Fruit fly (Drosophila melanogaster) whole organism, embryonic: ENCODE measurements around the gene CG32720.
A peak's percentile ranks its signal among the peaks of the same experiment; 100 is the strongest.

ENCODE experiments used
- Atf-2 ChIP-seq: fragments of 200-800 bp; sonication (Bioruptor generic); optimal IDR thresholded peaks from 2 replicates; lab custom pipeline; 2016; ENCODE audit warnings: missing biosample characterization, missing genetic modification characterization
- C15 ChIP-seq: fragments of 200-800 bp; sonication (Bioruptor generic); IDR thresholded peaks from 3 replicates; pipeline ENCODE4 v1.3.6; 2022; ENCODE audit warnings: missing biosample characterization, missing genetic modification characterization
- CG10959 ChIP-seq: fragments of 200-800 bp; sonication (Bioruptor generic); IDR thresholded peaks from 2 replicates; pipeline ENCODE4 v1.3.6; 2022; ENCODE audit warnings: missing biosample characterization, missing genetic modification characterization
- CG11085 ChIP-seq: fragments of 200-800 bp; sonication (Bioruptor generic); IDR thresholded peaks from 2 replicates; pipeline ENCODE4 v1.3.6; 2022; ENCODE audit warnings: missing biosample characterization, missing genetic modification characterization
- CG12104 ChIP-seq: fragments of 200-800 bp; sonication (Bioruptor generic); optimal IDR thresholded peaks from 3 replicates; lab custom pipeline; 2016; ENCODE audit warnings: missing biosample characterization, missing genetic modification characterization
- CG14441 ChIP-seq: fragments of 200-800 bp; sonication (Bioruptor generic); IDR thresholded peaks from 2 replicates; pipeline ENCODE4 v1.3.6; 2022; ENCODE audit warnings: missing biosample characterization, missing genetic modification characterization
- CG17612 ChIP-seq: fragments of 200-800 bp; sonication (Bioruptor generic); IDR thresholded peaks from 2 replicates; pipeline ENCODE4 v1.3.6; 2022; ENCODE audit warnings: missing biosample characterization, missing genetic modification characterization
- CG1832 ChIP-seq: fragments of 200-800 bp; sonication (Bioruptor generic); optimal IDR thresholded peaks from 2 replicates; lab custom pipeline; 2017; ENCODE audit warnings: missing biosample characterization, mild to moderate bottlenecking, missing genetic modification characterization, inconsistent platforms
- CG18476 ChIP-seq: fragments of 200-800 bp; sonication (Bioruptor generic); optimal IDR thresholded peaks from 2 replicates; lab custom pipeline; 2016; ENCODE audit warnings: missing biosample characterization, mild to moderate bottlenecking, missing genetic modification characterization
- CG2202 ChIP-seq: fragments of 200-800 bp; sonication (Bioruptor generic); optimal IDR thresholded peaks from 2 replicates; lab custom pipeline; 2018; ENCODE audit warnings: missing biosample characterization, mild to moderate bottlenecking, missing genetic modification characterization
- CG31365 ChIP-seq: fragments of 200-800 bp; sonication (Bioruptor generic); optimal IDR thresholded peaks from 2 replicates; lab custom pipeline; 2018; ENCODE audit warnings: missing biosample characterization, mild to moderate bottlenecking, missing genetic modification characterization
- CG3163 ChIP-seq: fragments of 200-800 bp; sonication (Bioruptor generic); optimal IDR thresholded peaks from 3 replicates; lab custom pipeline; 2016; ENCODE audit warnings: missing biosample characterization, missing genetic modification characterization
- CG34422 ChIP-seq: fragments of 200-800 bp; sonication (Bioruptor generic); IDR thresholded peaks from 3 replicates; pipeline ENCODE4 v1.3.6; 2022; ENCODE audit warnings: missing biosample characterization, missing genetic modification characterization
- CG4854 ChIP-seq: fragments of 200-800 bp; sonication (Bioruptor generic); optimal IDR thresholded peaks from 2 replicates; lab custom pipeline; 2016; ENCODE audit warnings: missing biosample characterization, missing genetic modification characterization, inconsistent platforms
- CG7271 ChIP-seq: fragments of 200-800 bp; sonication (Bioruptor generic); optimal IDR thresholded peaks from 2 replicates; lab custom pipeline; 2018; ENCODE audit warnings: missing biosample characterization, mild to moderate bottlenecking, missing genetic modification characterization, moderate library complexity
- CG7357 ChIP-seq: fragments of 200-800 bp; sonication (Bioruptor generic); IDR thresholded peaks from 3 replicates; pipeline ENCODE4 v1.3.6; 2022; ENCODE audit warnings: missing biosample characterization, missing genetic modification characterization
- CG9797 ChIP-seq: fragments of 200-800 bp; sonication (Bioruptor generic); optimal IDR thresholded peaks from 3 replicates; lab custom pipeline; 2018; ENCODE audit warnings: missing biosample characterization, mild to moderate bottlenecking, missing genetic modification characterization
- CTCF ChIP-seq: fragments of 200-800 bp; sonication (Bioruptor generic); optimal IDR thresholded peaks from 2 replicates; lab custom pipeline; 2017; ENCODE audit warnings: missing biosample characterization, mild to moderate bottlenecking, missing genetic modification characterization, moderate library complexity
- D ChIP-seq, 2 experiments: fragments of 200-800 bp in 1 of 2; fragments of >200 bp in 1 of 2; sonication (Bioruptor generic) in 1 of 2; optimal IDR thresholded peaks; 2 replicates in 1 of 2; 3 replicates in 1 of 2; lab custom pipeline; 2017; ENCODE audit warnings: mild to moderate bottlenecking in 1 of 2, missing biosample characterization in 1 of 2, missing genetic modification characterization in 1 of 2, missing genetic modification reagents in 1 of 2
- Fer2 ChIP-seq: fragments of 200-800 bp; sonication (Bioruptor generic); optimal IDR thresholded peaks from 2 replicates; lab custom pipeline; 2018; ENCODE audit warnings: missing biosample characterization, mild to moderate bottlenecking, missing genetic modification characterization, moderate library complexity
- Hmx ChIP-seq: fragments of 200-800 bp; sonication (Bioruptor generic); optimal IDR thresholded peaks from 2 replicates; lab custom pipeline; 2016; ENCODE audit warnings: missing biosample characterization, missing genetic modification characterization
- Hr78 ChIP-seq, 2 experiments: fragments of 200-800 bp in 1 of 2; fragments of >200 bp in 1 of 2; sonication (Bioruptor generic) in 1 of 2; optimal IDR thresholded peaks; 2 replicates each; lab custom pipeline; 2017 to 2019; ENCODE audit warnings: missing biosample characterization in 2 of 2, missing genetic modification characterization in 2 of 2, mild to moderate bottlenecking in 1 of 2, moderate library complexity in 1 of 2
- Nf-YC ChIP-seq: fragments of 200-800 bp; optimal IDR thresholded peaks from 3 replicates; lab custom pipeline; 2019; ENCODE audit warnings: missing biosample characterization, mild to moderate bottlenecking, missing genetic modification characterization, moderate library complexity
- Oaz ChIP-seq: fragments of 200-800 bp; sonication (Bioruptor generic); IDR thresholded peaks from 2 replicates; pipeline ENCODE4 v1.3.6; 2022; ENCODE audit warnings: missing biosample characterization, missing genetic modification characterization
- Optix ChIP-seq: fragments of 200-800 bp; sonication (Bioruptor generic); IDR thresholded peaks from 3 replicates; pipeline ENCODE4 v1.3.6; 2022; ENCODE audit warnings: missing biosample characterization, missing genetic modification characterization
- PHDP ChIP-seq: fragments of 200-800 bp; sonication (Bioruptor generic); optimal IDR thresholded peaks from 3 replicates; lab custom pipeline; 2018; ENCODE audit warnings: missing biosample characterization, mild to moderate bottlenecking, missing genetic modification characterization, moderate library complexity
- Side ChIP-seq: fragments of 200-800 bp; sonication (Bioruptor generic); optimal IDR thresholded peaks from 2 replicates; lab custom pipeline; 2016; ENCODE audit warnings: missing biosample characterization, missing genetic modification characterization
- Six4 ChIP-seq: fragments of 200-800 bp; sonication (Bioruptor generic); optimal IDR thresholded peaks from 2 replicates; lab custom pipeline; 2016; ENCODE audit warnings: missing biosample characterization, missing genetic modification characterization
- Ssrp ChIP-seq: fragments of 200-800 bp; sonication (Bioruptor generic); optimal IDR thresholded peaks from 2 replicates; lab custom pipeline; 2018; ENCODE audit warnings: missing biosample characterization, mild to moderate bottlenecking, missing genetic modification characterization, moderate library complexity
- ara ChIP-seq: fragments of 200-800 bp; sonication (Bioruptor generic); IDR thresholded peaks from 2 replicates; pipeline ENCODE4 v1.3.6; 2022; ENCODE audit warnings: missing biosample characterization, missing genetic modification characterization
- bowl ChIP-seq: fragments of 200-800 bp; sonication (Bioruptor generic); IDR thresholded peaks from 2 replicates; pipeline ENCODE4 v1.3.6; 2022; ENCODE audit warnings: missing biosample characterization, missing genetic modification characterization
- chm ChIP-seq: fragments of 200-800 bp; sonication (Bioruptor generic); IDR thresholded peaks from 2 replicates; pipeline ENCODE4 v1.3.6; 2022; ENCODE audit warnings: missing biosample characterization, missing genetic modification characterization
- ci ChIP-seq: fragments of 200-800 bp; sonication (Bioruptor generic); IDR thresholded peaks from 3 replicates; pipeline ENCODE4 v1.3.6; 2022; ENCODE audit warnings: missing biosample characterization, missing genetic modification characterization
- crc ChIP-seq: fragments of 200-800 bp; sonication (Bioruptor generic); optimal IDR thresholded peaks from 2 replicates; lab custom pipeline; 2016; ENCODE audit warnings: missing biosample characterization, missing genetic modification characterization
- da ChIP-seq: fragments of 200-800 bp; sonication (Bioruptor generic); optimal IDR thresholded peaks from 2 replicates; lab custom pipeline; 2016; ENCODE audit warnings: missing biosample characterization, missing genetic modification characterization
- disco-r ChIP-seq: fragments of 200-800 bp; sonication (Bioruptor generic); optimal IDR thresholded peaks from 2 replicates; lab custom pipeline; 2016; ENCODE audit warnings: missing biosample characterization, missing genetic modification characterization
- dmrt11E ChIP-seq: fragments of 200-800 bp; sonication (Bioruptor generic); optimal IDR thresholded peaks from 3 replicates; lab custom pipeline; 2018; ENCODE audit warnings: missing biosample characterization, mild to moderate bottlenecking, missing genetic modification characterization, moderate library complexity
- fd96Cb ChIP-seq: fragments of 200-800 bp; sonication (Bioruptor generic); optimal IDR thresholded peaks from 2 replicates; lab custom pipeline; 2018; ENCODE audit warnings: missing biosample characterization, mild to moderate bottlenecking, missing genetic modification characterization, moderate library complexity
- fru ChIP-seq: fragments of >200 bp; optimal IDR thresholded peaks from 2 replicates; lab custom pipeline; 2017
- ftz-f1 ChIP-seq: fragments of 200-800 bp; sonication (Bioruptor generic); optimal IDR thresholded peaks from 2 replicates; lab custom pipeline; 2016; ENCODE audit warnings: missing biosample characterization, missing genetic modification characterization
- gcm ChIP-seq: fragments of 200-800 bp; sonication (Bioruptor generic); optimal IDR thresholded peaks from 2 replicates; lab custom pipeline; 2019; ENCODE audit warnings: missing biosample characterization, mild to moderate bottlenecking, missing genetic modification characterization, moderate library complexity
- ind ChIP-seq: fragments of 200-800 bp; sonication (Bioruptor generic); optimal IDR thresholded peaks from 3 replicates; lab custom pipeline; 2016; ENCODE audit warnings: missing biosample characterization, missing genetic modification characterization
- kay ChIP-seq: fragments of 200-800 bp; sonication (Bioruptor generic); optimal IDR thresholded peaks from 2 replicates; lab custom pipeline; 2016; ENCODE audit warnings: missing biosample characterization, missing genetic modification characterization
- klu ChIP-seq: fragments of 200-800 bp; sonication (Bioruptor generic); IDR thresholded peaks from 2 replicates; pipeline ENCODE4 v1.3.6; 2022; ENCODE audit warnings: missing biosample characterization, missing genetic modification characterization
- mld ChIP-seq: fragments of 200-800 bp; sonication (Bioruptor generic); IDR thresholded peaks from 3 replicates; pipeline ENCODE4 v1.3.6; 2022; ENCODE audit warnings: missing biosample characterization, missing genetic modification characterization; ENCODE audit not compliant: partially characterized antibody
- peb ChIP-seq: fragments of 200-800 bp; sonication (Bioruptor generic); IDR thresholded peaks from 2 replicates; pipeline ENCODE4 v1.3.6; 2022; ENCODE audit warnings: missing biosample characterization, missing genetic modification characterization
- pfk ChIP-seq: fragments of 200-800 bp; sonication (Bioruptor generic); optimal IDR thresholded peaks from 2 replicates; lab custom pipeline; 2018; ENCODE audit warnings: missing biosample characterization, mild to moderate bottlenecking, missing genetic modification characterization, moderate library complexity
- psq ChIP-seq: fragments of 200-800 bp; sonication (Bioruptor generic); optimal IDR thresholded peaks from 2 replicates; lab custom pipeline; 2017; ENCODE audit warnings: missing biosample characterization, missing genetic modification characterization
- salm ChIP-seq: fragments of 200-800 bp; sonication (Bioruptor generic); optimal IDR thresholded peaks from 2 replicates; lab custom pipeline; 2018; ENCODE audit warnings: missing biosample characterization, mild to moderate bottlenecking, missing genetic modification characterization
- scrt ChIP-seq: fragments of 200-800 bp; sonication (Bioruptor generic); optimal IDR thresholded peaks from 2 replicates; lab custom pipeline; 2018; ENCODE audit warnings: missing biosample characterization, mild to moderate bottlenecking, missing genetic modification characterization, moderate library complexity
- tna ChIP-seq: fragments of 200-800 bp; sonication (Bioruptor generic); IDR thresholded peaks from 2 replicates; pipeline ENCODE4 v1.3.6; 2022; ENCODE audit warnings: missing biosample characterization, missing genetic modification characterization; ENCODE audit not compliant: partially characterized antibody
- tx ChIP-seq: fragments of 200-800 bp; sonication (Bioruptor generic); optimal IDR thresholded peaks from 2 replicates; lab custom pipeline; 2016; ENCODE audit warnings: missing biosample characterization, missing genetic modification characterization
- wdn ChIP-seq: fragments of 200-800 bp; sonication (Bioruptor generic); IDR thresholded peaks from 2 replicates; pipeline ENCODE4 v1.3.6; 2022; ENCODE audit warnings: missing biosample characterization, missing genetic modification characterization

Gene CG32720

DNA sequence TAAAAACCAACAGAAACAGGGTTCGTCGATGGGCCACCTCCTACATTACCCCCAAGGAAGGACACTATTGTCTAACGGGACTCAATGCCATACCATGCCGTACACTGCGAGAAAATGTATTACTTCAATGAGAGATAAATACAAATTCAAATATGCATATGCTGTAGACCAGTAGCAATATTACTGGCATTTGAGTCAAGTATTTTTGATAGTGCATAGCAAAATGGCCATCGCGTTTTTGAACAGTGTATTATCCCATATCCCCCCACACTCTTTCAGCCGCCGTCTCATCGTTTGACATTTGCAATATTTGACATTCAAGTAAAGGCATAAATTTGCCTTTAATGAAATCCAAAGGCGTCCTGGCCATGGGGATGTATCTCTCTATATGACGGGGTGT, 48.5 kb downstream of the CG32720 start (continued):
- TF ChIP-seq wdn (no peak), CG11085 (GFP tag; lab: Robert Waterston, UW) (no peak), CG31365 (tag; lab: Kevin White, UChicago) (no peak), Nf-YC (tag; lab: Kevin White, UChicago) (no peak), chm (no peak), ftz-f1 (GFP tag; lab: Kevin White, UChicago) (no peak), tx (GFP tag; lab: Kevin White, UChicago) (no peak), klu (GFP tag; lab: Robert Waterston, UW) (no peak), pfk (GFP tag; lab: Kevin White, UChicago) (no peak), fru (no peak), CG9797 (GFP tag; lab: Kevin White, UChicago) (no peak), Hmx (GFP tag; lab: Kevin White, UChicago) (no peak), ci (GFP tag; lab: Robert Waterston, UW) (peak; percentile 47; the same call in 1 of the 3 replicates), CG4854 (no peak), CG2202 (no peak), psq (GFP tag; lab: Kevin White, UChicago) (no peak), CG10959 (no peak; the same call in 1 of the 2 replicates), bowl (GFP tag; lab: Robert Waterston, UW) (no peak), CG34422 (no peak), CTCF (GFP tag; lab: Kevin White, UChicago) (no peak), salm (tag; lab: Kevin White, UChicago) (no peak), peb (GFP tag; lab: Robert Waterston, UW) (no peak), Oaz (GFP tag; lab: Robert Waterston, UW) (no peak), D (optimal IDR thresholded peaks at IDR 0.05; lab: Kevin White, UChicago) (no peak), D (GFP tag; optimal IDR thresholded peaks at IDR 0.05; lab: Kevin White, UChicago) (no peak), kay (no peak), Optix (GFP tag; lab: Robert Waterston, UW) (no peak), CG12104 (no peak), dmrt11E (tag; lab: Kevin White, UChicago) (no peak), Ssrp (no peak), Atf-2 (GFP tag; lab: Kevin White, UChicago) (no peak), CG3163 (no peak), gcm (no peak), Hr78 (GFP tag; optimal IDR thresholded peaks at IDR 0.05; lab: Kevin White, UChicago) (no peak), scrt (GFP tag; lab: Kevin White, UChicago) (peak; percentile 26), fd96Cb (tag; lab: Kevin White, UChicago) (peak; percentile 25), CG18476 (no peak), mld (GFP tag; lab: Robert Waterston, UW) (no peak), C15 (GFP tag; lab: Robert Waterston, UW) (no peak), Side (no peak), ara (no peak), Six4 (GFP tag; lab: Kevin White, UChicago) (no peak), CG7357 (GFP tag; lab: Robert Waterston, UW) (no peak), Fer2 (tag; lab: Kevin White, UChicago) (no peak), CG1832 (GFP tag; lab: Kevin White, UChicago) (no peak), tna (GFP tag; lab: Robert Waterston, UW) (no peak), da (no peak), CG17612 (GFP tag; lab: Robert Waterston, UW) (no peak), crc (GFP tag; lab: Kevin White, UChicago) (peak; percentile 18), CG14441 (no peak), ind (GFP tag; lab: Kevin White, UChicago) (peak; percentile 19), PHDP (tag; lab: Kevin White, UChicago) (peak; percentile 26), disco-r (GFP tag; lab: Kevin White, UChicago) (no peak), CG7271 (tag; lab: Kevin White, UChicago) (no peak)
